Worm (Caenorhabditis elegans): ENCODE measurements around the gene sars-2.
"Not testable (repeated sequence)": the region's sequence is repeated elsewhere in the genome, so short reads cannot be mapped to it uniquely, and the experiment has no call there.

sars-2 gene

DNA sequence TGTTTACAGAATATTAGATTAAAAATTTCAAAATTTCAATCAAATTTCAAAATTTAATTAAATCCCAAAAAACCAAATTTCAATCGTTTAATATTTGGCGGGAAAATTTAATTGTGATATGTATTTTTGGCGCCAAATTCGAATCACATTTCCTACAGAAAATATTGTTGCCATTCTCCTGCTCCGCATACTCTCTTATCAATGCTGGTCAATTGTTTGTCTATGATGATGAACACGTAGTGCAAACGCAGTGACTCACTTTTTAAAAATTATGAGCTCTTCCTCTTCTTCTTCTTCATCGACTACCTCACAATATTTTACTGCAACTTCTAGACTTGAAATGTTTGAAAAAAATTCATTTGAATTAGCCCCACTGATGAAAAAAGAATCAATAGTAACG, 31.0 kb upstream of the sars-2 start, which contains the start of gene trpl-2:
Gene trpl-2, plus strand, starts transcription at position 210 of the 400 bp plus-strand sequence.
- TF ChIP-seq nhr-237 (tag; optimal IDR thresholded peaks at IDR 0.05), result no peak
- TF ChIP-seq unc-39 (tag; optimal IDR thresholded peaks at IDR 0.05), result no peak
- no peak for TF ChIP-seq jun-1 (tag; optimal IDR thresholded peaks at IDR 0.05)
- no peak for TF ChIP-seq lsy-12 (tag; optimal IDR thresholded peaks at IDR 0.05)
- TF ChIP-seq pqm-1 (tag; optimal IDR thresholded peaks at IDR 0.05), result no peak
- TF ChIP-seq fos-1 (tag; optimal IDR thresholded peaks at IDR 0.05), result no peak
- TF ChIP-seq elt-2 (tag; optimal IDR thresholded peaks at IDR 0.05), result peak; percentile 22
- TF ChIP-seq nhr-28 (tag; optimal IDR thresholded peaks at IDR 0.05), result no peak

DNA sequence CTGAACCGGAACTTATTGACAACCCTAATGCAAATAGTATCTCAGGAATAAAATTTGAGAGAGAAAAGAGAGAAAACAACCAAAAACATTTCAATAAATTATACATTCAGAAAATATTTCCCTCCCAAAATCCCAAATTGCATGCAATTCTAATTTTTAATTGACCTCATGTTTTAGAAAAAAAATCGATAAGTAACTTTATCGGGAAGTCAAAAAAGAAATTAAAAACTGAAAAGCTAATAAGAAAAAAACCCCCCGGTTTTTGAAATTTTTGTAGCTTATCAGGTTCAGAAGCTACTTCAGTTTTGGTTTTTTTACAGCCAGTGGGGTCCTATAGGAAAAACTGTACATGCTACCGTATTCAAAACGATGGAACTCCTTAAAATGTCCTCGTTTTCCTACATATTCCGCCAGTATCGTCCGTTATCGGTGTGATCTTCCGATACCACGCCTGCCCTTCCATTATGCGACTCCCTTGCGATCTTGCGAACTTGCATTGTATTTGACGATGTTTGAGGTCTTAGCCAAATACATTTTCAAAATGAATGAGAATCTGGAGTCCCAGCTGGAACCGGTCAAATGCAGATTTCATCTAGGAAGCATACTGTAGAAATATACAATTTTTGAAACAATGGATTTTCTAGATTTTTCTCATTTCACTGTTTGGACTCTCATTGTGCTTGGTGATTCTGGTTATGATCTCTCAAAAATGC, 21.1 kb upstream of the sars-2 start, which contains the start of the genes W03B1.3 and oac-51:
Gene W03B1.3, minus strand, starts transcription at position 101 of the 713 bp plus-strand sequence.
Gene oac-51, plus strand, starts transcription at position 663 of the 713 bp plus-strand sequence.
- TF ChIP-seq ztf-11 (tag; optimal IDR thresholded peaks at IDR 0.05) (no peak), eor-1 (tag; optimal IDR thresholded peaks at IDR 0.05) (no peak), mml-1 (tag; optimal IDR thresholded peaks at IDR 0.05) (no peak), nhr-25 (tag; optimal IDR thresholded peaks at IDR 0.05) (no peak), tbx-2 (tag; optimal IDR thresholded peaks at IDR 0.05) (no peak), ceh-82 (tag; optimal IDR thresholded peaks at IDR 0.05) (no peak), fos-1 (tag; optimal IDR thresholded peaks at IDR 0.05) (no peak), ceh-9 (tag; optimal IDR thresholded peaks at IDR 0.05) (no peak), fkh-10 (GFP tag; optimal IDR thresholded peaks at IDR 0.05) (no peak), unc-62 (GFP tag; optimal IDR thresholded peaks at IDR 0.05) (no peak), lin-15B (tag; optimal IDR thresholded peaks at IDR 0.05) (no peak)

DNA sequence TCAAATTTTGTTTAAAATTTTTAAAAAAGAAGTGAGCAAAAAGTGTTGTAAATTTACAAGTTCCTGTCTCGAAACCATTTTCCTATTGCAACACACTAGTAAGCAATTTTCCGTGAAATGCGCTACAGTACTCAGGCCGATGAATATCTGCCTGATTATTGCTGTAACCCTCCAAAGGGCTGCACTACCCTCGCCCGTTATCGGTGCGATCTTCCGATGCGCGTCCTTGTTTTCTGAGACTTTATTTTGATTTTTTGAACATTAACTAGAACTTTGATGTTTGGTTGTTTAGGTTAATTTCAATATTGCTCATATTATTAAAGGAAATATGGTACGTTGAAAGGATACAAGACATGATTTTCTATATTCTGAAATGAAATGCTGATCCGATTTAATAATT, 19.2 kb upstream of the sars-2 start:
- no peak for TF ChIP-seq nhr-28 (tag; optimal IDR thresholded peaks at IDR 0.05)
- peak; percentile 48 for TF ChIP-seq nhr-25 (tag; optimal IDR thresholded peaks at IDR 0.05)
- peak; percentile 82 for TF ChIP-seq elt-1 (tag; optimal IDR thresholded peaks at IDR 0.05)

DNA sequence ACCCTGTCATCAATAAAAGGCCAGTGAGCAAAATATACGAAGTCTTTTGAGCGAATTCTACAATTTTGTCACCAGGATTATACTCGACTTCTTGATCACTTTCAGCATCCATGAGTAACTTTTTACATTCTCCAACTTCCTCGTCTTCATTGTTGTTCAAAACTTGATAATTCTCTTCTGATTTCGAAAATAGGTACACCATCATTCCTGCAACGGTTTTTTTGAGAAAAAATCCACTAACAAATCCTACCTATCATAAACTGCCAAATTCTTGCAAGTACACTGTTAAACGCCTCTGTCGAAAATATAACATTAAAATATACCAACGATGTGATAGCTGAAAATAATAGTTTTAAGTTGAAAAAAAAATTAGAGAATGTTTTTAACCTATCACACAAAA, 12.6 kb upstream of the sars-2 start:
- TF ChIP-seq mml-1 (tag; optimal IDR thresholded peaks at IDR 0.05), result no peak
- no peak for TF ChIP-seq lin-15B (tag; optimal IDR thresholded peaks at IDR 0.05)

DNA sequence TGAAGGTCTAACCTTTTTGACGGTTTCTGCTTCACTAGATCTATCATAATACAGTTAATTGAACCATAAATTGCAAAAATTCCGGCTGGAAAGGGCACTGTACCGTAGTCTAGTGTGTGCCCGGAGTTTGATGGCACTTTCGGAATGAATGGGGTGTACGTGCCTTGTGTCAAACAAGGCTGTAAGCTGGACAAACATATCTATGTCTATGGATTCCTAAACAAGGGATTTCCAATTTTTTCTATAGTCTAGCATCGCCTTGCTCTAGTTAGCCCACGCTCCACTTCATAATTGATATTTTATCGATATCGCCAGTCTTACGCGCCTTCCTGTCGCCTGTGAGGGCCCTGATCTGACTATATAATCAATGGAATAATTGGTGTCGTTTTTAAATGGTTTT, 10.9 kb upstream of the sars-2 start, which contains the start of gene oac-52:
Gene oac-52, minus strand, starts transcription at position 101 of the 400 bp plus-strand sequence.
- TF ChIP-seq nhr-11 (tag; optimal IDR thresholded peaks at IDR 0.05) (no peak), mdl-1 (tag; optimal IDR thresholded peaks at IDR 0.05) (no peak), skn-1 (tag; optimal IDR thresholded peaks at IDR 0.05) (no peak), pha-4 (tag; optimal IDR thresholded peaks at IDR 0.05) (no peak), ceh-28 (tag; optimal IDR thresholded peaks at IDR 0.05) (no peak), eor-1 (tag; optimal IDR thresholded peaks at IDR 0.05) (no peak), hmg-11 (tag; optimal IDR thresholded peaks at IDR 0.05) (no peak), zag-1 (tag; optimal IDR thresholded peaks at IDR 0.05) (no peak), elt-1 (tag; optimal IDR thresholded peaks at IDR 0.05) (no peak), sea-2 (GFP tag; optimal IDR thresholded peaks at IDR 0.05) (no peak), jun-1 (tag; optimal IDR thresholded peaks at IDR 0.05) (no peak)

DNA sequence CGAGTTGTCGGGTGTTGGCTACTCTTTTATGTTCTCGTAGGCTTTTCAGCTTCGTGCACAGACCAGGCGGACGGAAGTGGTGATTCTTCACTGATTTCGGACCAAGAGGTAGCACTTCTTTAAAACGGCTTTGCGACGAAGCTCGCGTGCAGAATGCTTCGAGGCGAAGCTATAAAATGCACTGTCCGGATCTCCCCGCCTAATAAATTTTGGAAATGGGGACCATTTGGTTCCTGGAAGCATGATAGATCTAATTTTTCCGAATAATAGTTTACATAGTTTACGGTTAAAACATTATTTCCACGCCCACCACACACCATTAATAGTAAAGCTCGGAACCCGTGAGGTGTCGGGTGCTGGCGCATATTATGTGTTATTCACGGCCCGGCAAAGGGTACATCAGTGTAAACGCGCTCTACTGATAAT, 9.8 kb upstream of the sars-2 start:
- TF ChIP-seq ama-1 (optimal IDR thresholded peaks at IDR 0.05) (peak; percentile 88), pha-4 (tag; optimal IDR thresholded peaks at IDR 0.05) (no peak)

DNA sequence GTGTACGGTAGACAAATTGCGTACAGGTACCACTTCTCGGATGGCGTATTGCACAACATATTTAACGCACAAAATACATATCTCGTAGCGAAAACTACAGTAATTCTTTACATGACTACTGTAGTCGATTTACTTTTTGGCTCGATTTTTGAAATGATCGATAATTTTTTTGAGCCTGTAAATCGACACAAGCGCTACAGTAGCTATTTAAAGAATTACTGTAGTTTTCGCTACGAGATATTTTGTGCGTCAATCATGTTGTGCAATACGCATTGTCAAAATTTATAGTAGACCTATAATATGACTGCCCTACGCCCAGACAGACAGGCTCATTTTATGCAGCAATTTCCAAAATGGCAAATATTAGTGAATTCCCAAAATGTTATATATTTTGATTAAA, 9.3 kb upstream of the sars-2 start, which contains the start of gene W03B1.5:
Gene W03B1.5, plus strand, starts transcription at position 301 of the 400 bp plus-strand sequence.
- not testable (repeated sequence) for TF ChIP-seq egl-27, elt-2, eor-1 (tag; optimal IDR thresholded peaks at IDR 0.05)

All from whole organism, L3 larva.